Worm (Caenorhabditis elegans) whole organism, young adult: ENCODE results near the gene ajm-1.
A peak's percentile ranks its signal among the peaks of the same experiment; 100 is the strongest.

Experiments
- B0261.1 ChIP-seq: sonication (generic microtip); optimal IDR thresholded peaks from 2 replicates; lab custom pipeline; 2016; ENCODE audit warnings: mild to moderate bottlenecking, missing genetic modification characterization, moderate library complexity, missing compliant biosample characterization
- D2030.7 ChIP-seq: fragments of 200-800 bp; sonication (Bioruptor generic); IDR thresholded peaks from 2 replicates; pipeline ENCODE4 v1.3.6; 2022; ENCODE audit warnings: missing genetic modification reagents, missing genetic modification characterization, missing compliant biosample characterization
- F23B12.7 ChIP-seq: sonication (generic microtip); optimal IDR thresholded peaks from 2 replicates; lab custom pipeline; 2017; ENCODE audit warnings: missing genetic modification characterization, mild to moderate bottlenecking, missing compliant biosample characterization, antibody characterized with exemption, moderate library complexity; ENCODE audit not compliant: insufficient read depth
- F37B4.10 ChIP-seq: fragments of 200-800 bp; sonication (Bioruptor generic); IDR thresholded peaks from 2 replicates; pipeline ENCODE4 v1.3.6; 2022; ENCODE audit warnings: missing genetic modification characterization, missing compliant biosample characterization
- F49E8.2 ChIP-seq: sonication (generic microtip); optimal IDR thresholded peaks from 3 replicates; lab custom pipeline; 2017; ENCODE audit warnings: missing genetic modification characterization, mild to moderate bottlenecking, missing compliant biosample characterization, antibody characterized with exemption, moderate library complexity; ENCODE audit not compliant: insufficient read depth
- F52B5.7 ChIP-seq: sonication (generic microtip); optimal IDR thresholded peaks from 2 replicates; lab custom pipeline; 2016; ENCODE audit warnings: mild to moderate bottlenecking, missing genetic modification characterization, missing compliant biosample characterization
- F55B11.4 ChIP-seq: sonication (generic microtip); optimal IDR thresholded peaks from 2 replicates; lab custom pipeline; 2016; ENCODE audit warnings: missing compliant biosample characterization, missing genetic modification characterization, borderline replicate concordance; ENCODE audit not compliant: insufficient read depth
- Y53F4B.3 ChIP-seq: fragments of 200-800 bp; sonication (Bioruptor generic); IDR thresholded peaks from 2 replicates; pipeline ENCODE4 v1.3.6; 2022; ENCODE audit warnings: missing genetic modification reagents, missing genetic modification characterization, missing compliant biosample characterization
- aptf-3 ChIP-seq: fragments of 200-800 bp; sonication (Bioruptor generic); IDR thresholded peaks from 2 replicates; pipeline ENCODE4 v1.3.6; 2022; ENCODE audit warnings: missing genetic modification characterization, missing compliant biosample characterization
- attf-3 ChIP-seq: fragments of 200-800 bp; sonication (Bioruptor generic); conservative IDR thresholded peaks from 2 replicates; pipeline ENCODE4 v1.3.6; 2022; ENCODE audit warnings: missing genetic modification reagents, missing genetic modification characterization, missing compliant biosample characterization
- bed-1 ChIP-seq: fragments of 200-800 bp; sonication (Bioruptor generic); IDR thresholded peaks from 2 replicates; pipeline ENCODE4 v1.3.6; 2022; ENCODE audit warnings: missing genetic modification reagents, missing genetic modification characterization, missing compliant biosample characterization
- cebp-2 ChIP-seq: fragments of 200-800 bp; sonication (Bioruptor generic); IDR thresholded peaks from 2 replicates; pipeline ENCODE4 v1.3.6; 2022; ENCODE audit warnings: missing genetic modification characterization, missing compliant biosample characterization
- ceh-27 ChIP-seq: fragments of 200-800 bp; sonication (Bioruptor generic); optimal IDR thresholded peaks from 2 replicates; lab custom pipeline; 2018; ENCODE audit warnings: mild to moderate bottlenecking, missing genetic modification characterization, moderate library complexity, missing compliant biosample characterization
- ceh-40 ChIP-seq: fragments of 200-800 bp; sonication (Bioruptor generic); IDR thresholded peaks from 2 replicates; pipeline ENCODE4 v1.3.6; 2022; ENCODE audit warnings: missing genetic modification characterization, missing compliant biosample characterization
- chd-7 ChIP-seq: sonication (generic microtip); optimal IDR thresholded peaks from 2 replicates; lab custom pipeline; 2016; ENCODE audit warnings: mild to moderate bottlenecking, missing genetic modification characterization, moderate library complexity, missing compliant biosample characterization
- die-1 ChIP-seq: sonication (generic microtip); optimal IDR thresholded peaks from 2 replicates; lab custom pipeline; 2016; ENCODE audit warnings: missing genotype, mild to moderate bottlenecking, missing genetic modification characterization, missing compliant biosample characterization
- dox-1 ChIP-seq: fragments of 200-800 bp; sonication (Bioruptor generic); IDR thresholded peaks from 2 replicates; pipeline ENCODE4 v1.3.6; 2022; ENCODE audit warnings: missing genetic modification reagents, missing genetic modification characterization, missing compliant biosample characterization
- dpl-1 ChIP-seq: fragments of 150-350 bp; optimal IDR thresholded peaks from 2 replicates; lab custom pipeline; 2014; ENCODE audit warnings: missing biosample characterization, missing genetic modification reagents, missing genetic modification characterization
- efl-1 ChIP-seq: fragments of 150-350 bp; optimal IDR thresholded peaks from 2 replicates; lab custom pipeline; 2014; ENCODE audit warnings: missing biosample characterization, missing genetic modification reagents, missing genetic modification characterization
- gei-17 ChIP-seq: fragments of 200-800 bp; sonication (Bioruptor generic); optimal IDR thresholded peaks from 2 replicates; lab custom pipeline; 2018; ENCODE audit warnings: mild to moderate bottlenecking, missing genetic modification characterization, missing compliant biosample characterization
- lag-1 ChIP-seq: fragments of 200-800 bp; sonication (Bioruptor generic); IDR thresholded peaks from 2 replicates; pipeline ENCODE4 v1.3.6; 2022; ENCODE audit warnings: missing genetic modification reagents, missing genetic modification characterization, missing compliant biosample characterization
- let-607 ChIP-seq, 2 experiments: fragments of 200-800 bp in 1 of 2; sonication (Bioruptor generic) in 1 of 2; sonication (generic microtip) in 1 of 2; optimal IDR thresholded peaks; 2 replicates each; lab custom pipeline; 2016 to 2018; ENCODE audit warnings: mild to moderate bottlenecking in 2 of 2, missing compliant biosample characterization in 2 of 2, missing genetic modification characterization in 2 of 2, moderate library complexity in 2 of 2, missing genotype in 1 of 2
- lin-40 ChIP-seq: sonication (generic microtip); optimal IDR thresholded peaks from 2 replicates; lab custom pipeline; 2016; ENCODE audit warnings: missing genetic modification characterization, mild to moderate bottlenecking, missing compliant biosample characterization, missing genotype, missing genetic modification reagents
- lir-1 ChIP-seq: fragments of 200-800 bp; sonication (Bioruptor generic); conservative IDR thresholded peaks from 2 replicates; pipeline ENCODE4 v1.3.6; 2022; ENCODE audit warnings: missing genetic modification reagents, missing genetic modification characterization, missing compliant biosample characterization
- lsl-1 ChIP-seq: fragments of 200-800 bp; sonication (Bioruptor generic); optimal IDR thresholded peaks from 2 replicates; lab custom pipeline; 2018; ENCODE audit warnings: mild to moderate bottlenecking, missing genetic modification characterization, moderate library complexity, missing compliant biosample characterization
- mcd-1 ChIP-seq: fragments of 200-800 bp; sonication (Bioruptor generic); IDR thresholded peaks from 2 replicates; pipeline ENCODE4 v1.3.6; 2022; ENCODE audit warnings: missing genetic modification reagents, missing genetic modification characterization, missing compliant biosample characterization
- mes-4 ChIP-seq: sonication (generic microtip); optimal IDR thresholded peaks from 2 replicates; lab custom pipeline; 2016; ENCODE audit warnings: missing genotype, missing genetic modification characterization, missing compliant biosample characterization
- nfya-2 ChIP-seq: fragments of 200-800 bp; sonication (Bioruptor generic); IDR thresholded peaks from 2 replicates; pipeline ENCODE4 v1.3.6; 2022; ENCODE audit warnings: missing genetic modification reagents, missing genetic modification characterization, missing compliant biosample characterization
- nhr-179 ChIP-seq: sonication (generic microtip); optimal IDR thresholded peaks from 2 replicates; lab custom pipeline; 2016; ENCODE audit warnings: mild to moderate bottlenecking, missing genetic modification characterization, missing compliant biosample characterization
- sdz-38 ChIP-seq: sonication (generic microtip); optimal IDR thresholded peaks from 2 replicates; lab custom pipeline; 2016; ENCODE audit warnings: missing genotype, missing genetic modification characterization, missing compliant biosample characterization
- somi-1 ChIP-seq: fragments of 200-800 bp; sonication (Bioruptor generic); optimal IDR thresholded peaks from 2 replicates; lab custom pipeline; 2018; ENCODE audit warnings: mild to moderate bottlenecking, missing genetic modification characterization, missing compliant biosample characterization
- tlf-1 ChIP-seq: fragments of 200-800 bp; sonication (Bioruptor generic); optimal IDR thresholded peaks from 2 replicates; lab custom pipeline; 2018; ENCODE audit warnings: mild to moderate bottlenecking, missing genetic modification characterization, missing compliant biosample characterization
- unc-130 ChIP-seq: sonication (generic microtip); optimal IDR thresholded peaks from 2 replicates; lab custom pipeline; 2016; ENCODE audit warnings: missing genetic modification reagents, missing genetic modification characterization, missing compliant biosample characterization
- ztf-18 ChIP-seq: sonication (generic microtip); optimal IDR thresholded peaks from 2 replicates; lab custom pipeline; 2016; ENCODE audit warnings: missing genotype, mild to moderate bottlenecking, missing genetic modification characterization, missing compliant biosample characterization
- ztf-22 ChIP-seq: fragments of 200-800 bp; sonication (Bioruptor generic); optimal IDR thresholded peaks from 2 replicates; lab custom pipeline; 2018; ENCODE audit warnings: mild to moderate bottlenecking, missing genetic modification characterization, moderate library complexity, missing compliant biosample characterization
- ztf-26 ChIP-seq: sonication (generic microtip); optimal IDR thresholded peaks from 2 replicates; lab custom pipeline; 2017; ENCODE audit warnings: missing genetic modification characterization, missing compliant biosample characterization
- ztf-6 ChIP-seq: fragments of 200-800 bp; sonication (Bioruptor generic); IDR thresholded peaks from 2 replicates; pipeline ENCODE4 v1.3.6; 2022; ENCODE audit warnings: missing genetic modification reagents, missing genetic modification characterization, missing compliant biosample characterization

ajm-1 gene

ce11 chrX:9137402-9137801 lies 54.7 kb downstream of the ajm-1 start, which contains the start of gene B0563.6:
Gene B0563.6 (plus strand): TSS chrX:9137702.
- TF ChIP-seq lag-1 (GFP tag; lab: Robert Waterston, UW), result no peak
- no peak for TF ChIP-seq efl-1 (GFP tag; lab: Kevin White, UChicago)
- TF ChIP-seq let-607 (tag; optimal IDR thresholded peaks at IDR 0.05; lab: Kevin White, UChicago), result no peak
- no peak for TF ChIP-seq lsl-1 (GFP tag; lab: Kevin White, UChicago)
- no peak for TF ChIP-seq ceh-27 (GFP tag; lab: Kevin White, UChicago)
- no peak for TF ChIP-seq gei-17
- TF ChIP-seq sdz-38, result no peak
- no peak for TF ChIP-seq mes-4 (tag; lab: Kevin White, UChicago)
- TF ChIP-seq ceh-40 (GFP tag; lab: Robert Waterston, UW), result no peak
- TF ChIP-seq ztf-26 (tag; lab: Kevin White, UChicago), result no peak
- no peak for TF ChIP-seq ztf-6

DNA sequence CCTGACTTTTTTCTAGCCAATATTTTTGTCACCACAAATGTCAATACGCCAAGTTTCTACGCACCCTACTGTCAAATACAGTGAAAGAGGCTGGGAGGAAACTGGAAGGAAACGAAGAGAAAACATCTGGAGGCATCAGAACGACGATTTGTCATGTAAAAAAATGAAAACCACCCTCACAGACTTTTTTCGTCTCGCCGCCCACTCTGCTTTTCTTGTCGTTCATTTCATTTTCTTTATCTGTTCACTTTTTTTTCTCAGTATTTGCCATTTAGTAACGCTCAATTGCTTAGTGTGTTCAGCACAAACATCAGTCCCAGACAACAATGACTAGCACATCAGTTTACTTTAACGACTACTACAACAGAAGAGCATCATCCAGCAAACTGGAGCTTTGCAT lies 63.1 kb downstream of the ajm-1 start, which contains the start of gene B0563.5:
B0563.5 (plus strand) TSS at position 301 of the 400 bp plus-strand sequence.
- TF ChIP-seq nhr-179 (tag; lab: Kevin White, UChicago) (no peak), D2030.7 (GFP tag; lab: Robert Waterston, UW) (no peak), mcd-1 (no peak), ztf-22 (no peak), unc-130 (GFP tag; lab: Kevin White, UChicago) (no peak), F49E8.2 (tag; lab: Kevin White, UChicago) (no peak), B0261.1 (no peak), lir-1 (GFP tag; lab: Robert Waterston, UW) (no peak), chd-7 (tag; lab: Kevin White, UChicago) (no peak)
- TF ChIP-seq, all 124 proteins: peak for 0

DNA sequence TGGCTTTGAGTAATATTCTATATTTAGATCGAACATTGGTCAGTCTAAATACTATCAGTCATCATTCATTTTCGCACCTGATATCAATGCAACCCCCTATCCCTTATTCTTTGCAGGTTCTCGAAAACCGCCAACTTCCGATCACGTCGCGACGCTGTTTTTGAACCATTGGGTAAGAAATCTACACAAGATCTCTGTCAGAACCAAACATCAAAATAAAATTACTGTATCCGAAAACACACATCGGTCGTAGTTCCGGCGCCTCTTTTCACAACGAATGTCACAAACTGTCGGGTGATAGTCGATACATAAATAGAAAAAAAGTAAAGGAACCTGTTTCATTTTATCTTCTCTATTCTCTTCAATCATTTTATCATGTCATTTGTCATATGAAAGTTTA lies 64.2 kb downstream of the ajm-1 start:
- no peak for TF ChIP-seq dpl-1
- no peak for TF ChIP-seq unc-130 (GFP tag; lab: Kevin White, UChicago)
- no peak for TF ChIP-seq F52B5.7 (tag; lab: Kevin White, UChicago)
- peak; percentile 61 for TF ChIP-seq somi-1
- no peak for TF ChIP-seq mes-4 (tag; lab: Kevin White, UChicago)
- TF ChIP-seq ztf-26 (tag; lab: Kevin White, UChicago), result peak; percentile 70
- peak; percentile 64 for TF ChIP-seq lin-40 (tag; lab: Kevin White, UChicago)
- TF ChIP-seq tlf-1 (GFP tag; lab: Kevin White, UChicago), result no peak
- no peak for TF ChIP-seq nfya-2
- TF ChIP-seq dox-1 (GFP tag; lab: Robert Waterston, UW), result no peak
- TF ChIP-seq F37B4.10 (GFP tag; lab: Robert Waterston, UW), result no peak
- no peak for TF ChIP-seq attf-3 (GFP tag; lab: Robert Waterston, UW)
- TF ChIP-seq cebp-2 (GFP tag; lab: Robert Waterston, UW), result no peak
- TF ChIP-seq sdz-38, result no peak
- no peak for TF ChIP-seq die-1
- TF ChIP-seq Y53F4B.3, result no peak
- no peak for TF ChIP-seq ztf-18
- no peak for TF ChIP-seq F55B11.4 (tag; lab: Kevin White, UChicago)
- no peak for TF ChIP-seq ztf-6
- TF ChIP-seq chd-7 (tag; lab: Kevin White, UChicago), result peak; percentile 15
- no peak for TF ChIP-seq aptf-3 (GFP tag; lab: Robert Waterston, UW)
- TF ChIP-seq F23B12.7, result no peak
- no peak for TF ChIP-seq bed-1
